Worm (Caenorhabditis elegans): ENCODE data around the gene acly-1.

acly-1 gene

DNA sequence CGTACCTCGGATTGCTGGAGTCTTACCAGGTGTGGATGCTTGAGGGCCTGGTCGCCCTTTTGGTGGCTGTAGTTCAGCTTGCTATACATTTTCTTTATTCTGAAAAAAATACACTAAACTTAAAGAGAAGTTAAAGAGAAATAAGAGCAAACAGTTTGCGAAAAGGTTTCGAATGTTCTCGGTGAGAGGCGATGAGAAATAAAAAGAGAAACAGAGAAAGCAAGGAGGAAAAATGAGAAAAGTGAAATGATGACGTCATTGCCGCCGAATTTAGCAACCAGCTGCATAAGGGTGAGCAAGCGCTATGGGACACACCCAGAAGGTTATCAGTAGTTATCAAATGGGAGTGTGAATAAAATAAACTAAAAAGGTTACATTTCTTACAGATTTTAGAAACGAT is 25.6 kb upstream of the acly-1 start, which contains the start of gene cebp-1 (continued):
- TF ChIP-seq unc-86 (tag; optimal IDR thresholded peaks at IDR 0.05) (no peak), Y116A8C.19 (tag; optimal IDR thresholded peaks at IDR 0.05; ENCODE audit: borderline replicate concordance) (no peak), ceh-8 (GFP tag; optimal IDR thresholded peaks at IDR 0.05) (no peak), F16B12.6 (tag; optimal IDR thresholded peaks at IDR 0.05) (no peak), unc-30 (tag; optimal IDR thresholded peaks at IDR 0.05) (no peak)

ce11 chrX:1454385-1454784 is 25.0 kb upstream of the acly-1 start:
- TF ChIP-seq lin-15B (tag; optimal IDR thresholded peaks at IDR 0.05) (no peak), C16A3.4 (tag; optimal IDR thresholded peaks at IDR 0.05) (peak; percentile 85), nhr-90 (tag; optimal IDR thresholded peaks at IDR 0.05; ENCODE audit: poor library complexity) (peak; percentile 84), C04F5.9 (tag; optimal IDR thresholded peaks at IDR 0.05) (peak; percentile 32), fkh-4 (tag; optimal IDR thresholded peaks at IDR 0.05; ENCODE audit: borderline replicate concordance) (no peak), egl-13 (tag; optimal IDR thresholded peaks at IDR 0.05) (peak; percentile 69), mef-2 (tag; optimal IDR thresholded peaks at IDR 0.05) (peak; percentile 70), isw-1 (GFP tag; IDR thresholded peaks at IDR 0.05) (peak; percentile 81), mdl-1 (tag; optimal IDR thresholded peaks at IDR 0.05) (peak in 1 of 2 experiments; percentile 87), nhr-47 (tag; optimal IDR thresholded peaks at IDR 0.05) (peak; percentile 90), nhr-12 (tag; optimal IDR thresholded peaks at IDR 0.05) (no peak), ceh-82 (tag; optimal IDR thresholded peaks at IDR 0.05) (peak; percentile 91 to 94 (median 93)), fkh-10 (GFP tag; optimal IDR thresholded peaks at IDR 0.05) (peak; percentile 67), pax-3 (tag; optimal IDR thresholded peaks at IDR 0.05) (peak; percentile 78), fkh-8 (tag; optimal IDR thresholded peaks at IDR 0.05) (peak; percentile 96), nhr-84 (tag; optimal IDR thresholded peaks at IDR 0.05) (no peak), nhr-11 (tag; optimal IDR thresholded peaks at IDR 0.05) (peak; percentile 60), F16B12.6 (tag; optimal IDR thresholded peaks at IDR 0.05) (peak; percentile 51), ets-5 (GFP tag; IDR thresholded peaks at IDR 0.05) (no peak), xbp-1 (tag; optimal IDR thresholded peaks at IDR 0.05) (peak; percentile 90), C34B4.2 (tag; optimal IDR thresholded peaks at IDR 0.05) (no peak), jun-1 (tag; optimal IDR thresholded peaks at IDR 0.05) (peak; percentile 100), nhr-77 (tag; optimal IDR thresholded peaks at IDR 0.05) (peak; percentile 67), ama-1 (optimal IDR thresholded peaks at IDR 0.05) (no peak), unc-98 (GFP tag; IDR thresholded peaks at IDR 0.05) (peak; percentile 14; the same call in 1 of the 2 replicates), rnt-1 (tag; optimal IDR thresholded peaks at IDR 0.05) (peak; percentile 78), ceh-63 (GFP tag; optimal IDR thresholded peaks at IDR 0.05) (no peak), ztf-4 (tag; optimal IDR thresholded peaks at IDR 0.05) (peak; percentile 76), hlh-4 (tag; optimal IDR thresholded peaks at IDR 0.05) (no peak), elt-3 (tag; optimal IDR thresholded peaks at IDR 0.05) (peak in 3 of 6 experiments; percentile 37 to 85 (median 60)), lsy-2 (tag; optimal IDR thresholded peaks at IDR 0.05) (peak; percentile 77 to 84), sup-37 (GFP tag; optimal IDR thresholded peaks at IDR 0.05) (peak; percentile 55), nhr-20 (tag; optimal IDR thresholded peaks at IDR 0.05) (peak; percentile 93), efl-1 (optimal IDR thresholded peaks at IDR 0.05) (peak; percentile 64 to 87), efl-1 (GFP tag; optimal IDR thresholded peaks at IDR 0.05 in 1 of 2) (peak; percentile 6 to 95), ceh-8 (GFP tag; optimal IDR thresholded peaks at IDR 0.05) (peak; percentile 37), Y116A8C.19 (tag; optimal IDR thresholded peaks at IDR 0.05; ENCODE audit: borderline replicate concordance) (no peak), dpl-1 (GFP tag; optimal IDR thresholded peaks at IDR 0.05) (peak in 2 of 3 experiments; percentile 42 to 48), unc-86 (tag; optimal IDR thresholded peaks at IDR 0.05) (peak; percentile 78), hpl-2 (GFP tag; optimal IDR thresholded peaks at IDR 0.05) (peak; percentile 77), ceh-88 (GFP tag; IDR thresholded peaks at IDR 0.05) (peak; percentile 25; the same call in 1 of the 2 replicates), skn-1 (tag; optimal IDR thresholded peaks at IDR 0.05) (peak; percentile 99), nhr-28 (tag; optimal IDR thresholded peaks at IDR 0.05) (no peak), mab-9 (GFP tag; IDR thresholded peaks at IDR 0.05) (no peak; the same call in 1 of the 2 replicates), ceh-90 (tag; optimal IDR thresholded peaks at IDR 0.05) (no peak), nhr-237 (tag; optimal IDR thresholded peaks at IDR 0.05) (peak; percentile 79), nhr-19 (GFP tag; conservative IDR thresholded peaks at IDR 0.05) (peak; percentile 82), mep-1 (tag; optimal IDR thresholded peaks at IDR 0.05) (peak; percentile 84), sox-4 (tag; optimal IDR thresholded peaks at IDR 0.05) (peak; percentile 73), dsc-1 (tag; optimal IDR thresholded peaks at IDR 0.05) (peak; percentile 67)
